Fruit fly (Drosophila melanogaster): ENCODE results near the gene mtgo.

Gene mtgo

dm6 chr2L:16684908-16685611 is 140.2 kb downstream of the mtgo start:
- TF ChIP-seq sv (GFP tag; optimal IDR thresholded peaks at IDR 0.05) (no peak), GATAd (GFP tag; optimal IDR thresholded peaks at IDR 0.05) (no peak), CG32264 (GFP tag; optimal IDR thresholded peaks at IDR 0.05) (no peak), Abd-B (GFP tag; optimal IDR thresholded peaks at IDR 0.05) (no peak), Sp1 (GFP tag; optimal IDR thresholded peaks at IDR 0.05) (peak; percentile 90), foxo (GFP tag; optimal IDR thresholded peaks at IDR 0.05) (peak in 1 of 2 experiments; percentile 79), Rel (GFP tag; optimal IDR thresholded peaks at IDR 0.05) (no peak), Rel (tag; optimal IDR thresholded peaks at IDR 0.05) (no peak), sage (GFP tag; optimal IDR thresholded peaks at IDR 0.05) (no peak), Jra (GFP tag; optimal IDR thresholded peaks at IDR 0.05) (no peak), Hr78 (GFP tag; optimal IDR thresholded peaks at IDR 0.05) (no peak), rgr (GFP tag; optimal IDR thresholded peaks at IDR 0.05) (peak; percentile 48), pan (optimal IDR thresholded peaks at IDR 0.05) (no peak), woc (GFP tag; optimal IDR thresholded peaks at IDR 0.05) (peak; percentile 49), fru (GFP tag; optimal IDR thresholded peaks at IDR 0.05) (peak; percentile 65), dmrt93B (GFP tag; optimal IDR thresholded peaks at IDR 0.05) (peak; percentile 52), Hnf4 (GFP tag; optimal IDR thresholded peaks at IDR 0.05) (no peak), br (GFP tag; optimal IDR thresholded peaks at IDR 0.05) (no peak), Mio (GFP tag; optimal IDR thresholded peaks at IDR 0.05) (no peak), lola (GFP tag; optimal IDR thresholded peaks at IDR 0.05) (no peak), dl (GFP tag; optimal IDR thresholded peaks at IDR 0.05; ENCODE audit: insufficient read depth in 1 of 2, partially characterized antibody in 2 of 2) (peak; percentile 60 to 87), jim (GFP tag; optimal IDR thresholded peaks at IDR 0.05) (no peak), ey (GFP tag; optimal IDR thresholded peaks at IDR 0.05) (no peak), OdsH (GFP tag; optimal IDR thresholded peaks at IDR 0.05) (peak; percentile 77), CrebA (GFP tag; optimal IDR thresholded peaks at IDR 0.05; ENCODE audit: borderline replicate concordance) (peak; percentile 21), psq (GFP tag; optimal IDR thresholded peaks at IDR 0.05) (peak; percentile 78), tai (GFP tag; optimal IDR thresholded peaks at IDR 0.05) (no peak), Dfd (GFP tag; optimal IDR thresholded peaks at IDR 0.05) (no peak), Vsx2 (GFP tag; optimal IDR thresholded peaks at IDR 0.05; ENCODE audit: partially characterized antibody) (peak; percentile 83), Hr83 (GFP tag; optimal IDR thresholded peaks at IDR 0.05; ENCODE audit: poor library complexity, severe bottlenecking) (peak; percentile 17), Dif (GFP tag; optimal IDR thresholded peaks at IDR 0.05; ENCODE audit: partially characterized antibody) (peak; percentile 94), N (GFP tag; optimal IDR thresholded peaks at IDR 0.05) (no peak), usp (GFP tag; optimal IDR thresholded peaks at IDR 0.05) (no peak), brk (GFP tag; optimal IDR thresholded peaks at IDR 0.05) (peak; percentile 3), CG9705 (GFP tag; optimal IDR thresholded peaks at IDR 0.05) (peak; percentile 43), h (GFP tag; optimal IDR thresholded peaks at IDR 0.05) (no peak), Myc (optimal IDR thresholded peaks at IDR 0.05) (no peak), HLH106 (tag; optimal IDR thresholded peaks at IDR 0.05) (peak; percentile 78), dsf (GFP tag; optimal IDR thresholded peaks at IDR 0.05; ENCODE audit: borderline replicate concordance) (no peak)

dm6 chr2L:16685612-16685912 is 140.7 kb downstream of the mtgo start:
- TF ChIP-seq OdsH (GFP tag; optimal IDR thresholded peaks at IDR 0.05) (no peak), Abd-B (GFP tag; optimal IDR thresholded peaks at IDR 0.05) (no peak), dl (GFP tag; optimal IDR thresholded peaks at IDR 0.05; ENCODE audit: insufficient read depth in 1 of 2, partially characterized antibody in 2 of 2) (no peak), sv (GFP tag; optimal IDR thresholded peaks at IDR 0.05) (no peak), Dif (GFP tag; optimal IDR thresholded peaks at IDR 0.05; ENCODE audit: partially characterized antibody) (no peak), Sp1 (GFP tag; optimal IDR thresholded peaks at IDR 0.05) (no peak), Dfd (GFP tag; optimal IDR thresholded peaks at IDR 0.05) (no peak), brk (GFP tag; optimal IDR thresholded peaks at IDR 0.05) (no peak)

Data from whole organism, wandering third instar larva.